Fruit fly (Drosophila melanogaster) whole organism, embryonic: ENCODE results near the gene mRpS10.

ENCODE experiments used
- Antp ChIP-seq: fragments of 200-800 bp; sonication (Bioruptor generic); optimal IDR thresholded peaks from 3 replicates; lab custom pipeline; 2016; ENCODE audit warnings: missing biosample characterization, missing genetic modification characterization
- Atf6 ChIP-seq: fragments of 200-800 bp; sonication (Bioruptor generic); IDR thresholded peaks from 2 replicates; pipeline ENCODE4 v1.3.6; 2022; ENCODE audit warnings: missing biosample characterization, missing genetic modification characterization
- B-H1 ChIP-seq: fragments of 200-800 bp; sonication (Bioruptor generic); IDR thresholded peaks from 3 replicates; pipeline ENCODE4 v1.3.6; 2022; ENCODE audit warnings: missing biosample characterization, missing genetic modification characterization
- C15 ChIP-seq: fragments of 200-800 bp; sonication (Bioruptor generic); IDR thresholded peaks from 3 replicates; pipeline ENCODE4 v1.3.6; 2022; ENCODE audit warnings: missing biosample characterization, missing genetic modification characterization
- CG11456 ChIP-seq: fragments of 200-800 bp; sonication (Bioruptor generic); IDR thresholded peaks from 3 replicates; pipeline ENCODE4 v1.3.6; 2022; ENCODE audit warnings: missing biosample characterization, missing genetic modification characterization
- CG12104 ChIP-seq: fragments of 200-800 bp; sonication (Bioruptor generic); optimal IDR thresholded peaks from 3 replicates; lab custom pipeline; 2016; ENCODE audit warnings: missing biosample characterization, missing genetic modification characterization
- CG12236 ChIP-seq: fragments of 200-800 bp; sonication (Bioruptor generic); optimal IDR thresholded peaks from 2 replicates; lab custom pipeline; 2016; ENCODE audit warnings: missing biosample characterization, missing genetic modification characterization
- CG12659 ChIP-seq: fragments of 200-800 bp; sonication (Bioruptor generic); optimal IDR thresholded peaks from 3 replicates; lab custom pipeline; 2017; ENCODE audit warnings: mild to moderate bottlenecking, missing biosample characterization, missing genetic modification reagents, missing genetic modification characterization
- CG13775 ChIP-seq: fragments of 200-800 bp; sonication (Bioruptor generic); optimal IDR thresholded peaks from 3 replicates; lab custom pipeline; 2017; ENCODE audit warnings: missing biosample characterization, mild to moderate bottlenecking, missing genetic modification characterization
- CG1647 ChIP-seq: fragments of 200-800 bp; sonication (Bioruptor generic); optimal IDR thresholded peaks from 3 replicates; lab custom pipeline; 2016; ENCODE audit warnings: missing biosample characterization, missing genetic modification characterization
- CG16813 ChIP-seq: fragments of 200-800 bp; sonication (Bioruptor generic); IDR thresholded peaks from 3 replicates; pipeline ENCODE4 v1.3.6; 2022; ENCODE audit warnings: missing biosample characterization, missing genetic modification characterization; ENCODE audit not compliant: partially characterized antibody
- CG1792 ChIP-seq: fragments of 200-800 bp; sonication (Bioruptor generic); optimal IDR thresholded peaks from 2 replicates; lab custom pipeline; 2016; ENCODE audit warnings: missing biosample characterization, missing genetic modification characterization
- CG2875 ChIP-seq: fragments of 200-800 bp; sonication (Bioruptor generic); optimal IDR thresholded peaks from 2 replicates; lab custom pipeline; 2017; ENCODE audit warnings: missing biosample characterization, mild to moderate bottlenecking, missing genetic modification characterization, missing genetic modification reagents
- CG31441 ChIP-seq: fragments of 200-800 bp; sonication (Bioruptor generic); IDR thresholded peaks from 2 replicates; pipeline ENCODE4 v1.3.6; 2022; ENCODE audit warnings: missing biosample characterization, missing genetic modification characterization
- CG3407 ChIP-seq: fragments of 200-800 bp; sonication (Bioruptor generic); optimal IDR thresholded peaks from 2 replicates; lab custom pipeline; 2018; ENCODE audit warnings: missing biosample characterization, mild to moderate bottlenecking, missing genetic modification characterization
- CG34224 ChIP-seq: fragments of 200-800 bp; sonication (Bioruptor generic); IDR thresholded peaks from 3 replicates; pipeline ENCODE4 v1.3.6; 2022; ENCODE audit warnings: missing biosample characterization, missing genetic modification characterization; ENCODE audit not compliant: partially characterized antibody
- CG4617 ChIP-seq: fragments of 200-800 bp; sonication (Bioruptor generic); optimal IDR thresholded peaks from 3 replicates; lab custom pipeline; 2016; ENCODE audit warnings: missing biosample characterization, missing genetic modification characterization, borderline replicate concordance
- CG6765 ChIP-seq: fragments of 200-800 bp; sonication (Bioruptor generic); optimal IDR thresholded peaks from 3 replicates; lab custom pipeline; 2017; ENCODE audit warnings: missing biosample characterization, mild to moderate bottlenecking, missing genetic modification characterization
- CG9609 ChIP-seq: fragments of 200-800 bp; sonication (Bioruptor generic); optimal IDR thresholded peaks from 3 replicates; lab custom pipeline; 2016; ENCODE audit warnings: missing biosample characterization, missing genetic modification characterization
- D19B ChIP-seq: fragments of 200-800 bp; sonication (Bioruptor generic); optimal IDR thresholded peaks from 2 replicates; lab custom pipeline; 2017; ENCODE audit warnings: missing biosample characterization, mild to moderate bottlenecking, missing genetic modification characterization
- Dad ChIP-seq: fragments of 200-800 bp; sonication (Bioruptor generic); optimal IDR thresholded peaks from 3 replicates; lab custom pipeline; 2016; ENCODE audit warnings: missing biosample characterization, missing genetic modification characterization
- Dfd ChIP-seq, 2 experiments: fragments of >200 bp; optimal IDR thresholded peaks; 2 replicates each; lab custom pipeline; 2017; ENCODE audit warnings: missing biosample characterization in 2 of 2, missing genetic modification characterization in 2 of 2
- Doc2 ChIP-seq: fragments of 200-800 bp; sonication (Bioruptor generic); IDR thresholded peaks from 2 replicates; pipeline ENCODE4 v1.3.6; 2022; ENCODE audit warnings: missing biosample characterization, missing genetic modification characterization
- Dp ChIP-seq: fragments of 200-800 bp; sonication (Bioruptor generic); optimal IDR thresholded peaks from 2 replicates; lab custom pipeline; 2018; ENCODE audit warnings: missing biosample characterization, mild to moderate bottlenecking, missing genetic modification characterization, moderate library complexity
- HLHmδ ChIP-seq: fragments of 200-800 bp; sonication (Bioruptor generic); optimal IDR thresholded peaks from 2 replicates; lab custom pipeline; 2018; ENCODE audit warnings: missing biosample characterization, mild to moderate bottlenecking, missing genetic modification characterization, moderate library complexity
- Hey ChIP-seq: fragments of 200-800 bp; sonication (Bioruptor generic); optimal IDR thresholded peaks from 3 replicates; lab custom pipeline; 2018; ENCODE audit warnings: missing biosample characterization, mild to moderate bottlenecking, missing genetic modification characterization
- Hmr ChIP-seq: fragments of 200-800 bp; sonication (Bioruptor generic); optimal IDR thresholded peaks from 3 replicates; lab custom pipeline; 2017; ENCODE audit warnings: mild to moderate bottlenecking, missing biosample characterization, missing genetic modification reagents, missing genetic modification characterization
- MBD-R2 ChIP-seq: fragments of 200-800 bp; sonication (Bioruptor generic); IDR thresholded peaks from 2 replicates; pipeline ENCODE4 v1.3.6; 2022; ENCODE audit warnings: missing biosample characterization, missing genetic modification characterization
- MESR4 ChIP-seq: fragments of 200-800 bp; sonication (Bioruptor generic); optimal IDR thresholded peaks from 2 replicates; lab custom pipeline; 2018; ENCODE audit warnings: missing biosample characterization, mild to moderate bottlenecking, missing genetic modification characterization, moderate library complexity
- MTF-1 ChIP-seq: fragments of 200-800 bp; sonication (Bioruptor generic); optimal IDR thresholded peaks from 2 replicates; lab custom pipeline; 2018; ENCODE audit warnings: missing biosample characterization, mild to moderate bottlenecking, missing genetic modification characterization, borderline replicate concordance
- Max ChIP-seq: fragments of 200-800 bp; sonication (Bioruptor generic); optimal IDR thresholded peaks from 2 replicates; lab custom pipeline; 2016; ENCODE audit warnings: missing biosample characterization, mild to moderate bottlenecking, missing genetic modification characterization
- Myb ChIP-seq: fragments of 200-800 bp; sonication (Bioruptor generic); optimal IDR thresholded peaks from 2 replicates; lab custom pipeline; 2016; ENCODE audit warnings: missing biosample characterization, missing genetic modification characterization
- NC2α ChIP-seq: fragments of 200-800 bp; sonication (Bioruptor generic); optimal IDR thresholded peaks from 2 replicates; lab custom pipeline; 2016; ENCODE audit warnings: missing biosample characterization, missing genetic modification characterization
- Oaz ChIP-seq: fragments of 200-800 bp; sonication (Bioruptor generic); IDR thresholded peaks from 2 replicates; pipeline ENCODE4 v1.3.6; 2022; ENCODE audit warnings: missing biosample characterization, missing genetic modification characterization
- Side ChIP-seq: fragments of 200-800 bp; sonication (Bioruptor generic); optimal IDR thresholded peaks from 2 replicates; lab custom pipeline; 2016; ENCODE audit warnings: missing biosample characterization, missing genetic modification characterization
- Spps ChIP-seq: fragments of 200-800 bp; sonication (Bioruptor generic); optimal IDR thresholded peaks from 2 replicates; lab custom pipeline; 2018; ENCODE audit warnings: missing biosample characterization, mild to moderate bottlenecking, missing genetic modification characterization
- ac ChIP-seq: fragments of 200-800 bp; sonication (Bioruptor generic); optimal IDR thresholded peaks from 3 replicates; lab custom pipeline; 2017; ENCODE audit warnings: missing biosample characterization, mild to moderate bottlenecking, missing genetic modification characterization
- az2 ChIP-seq: fragments of 200-800 bp; sonication (Bioruptor generic); optimal IDR thresholded peaks from 3 replicates; lab custom pipeline; 2016; ENCODE audit warnings: missing biosample characterization, missing genetic modification characterization
- dan ChIP-seq: fragments of 200-800 bp; sonication (Bioruptor generic); IDR thresholded peaks from 2 replicates; pipeline ENCODE4 v1.3.6; 2022; ENCODE audit warnings: missing biosample characterization, missing genetic modification characterization
- dm ChIP-seq: fragments of 200-800 bp; sonication (Bioruptor generic); optimal IDR thresholded peaks from 3 replicates; lab custom pipeline; 2016; ENCODE audit warnings: missing biosample characterization, missing genetic modification characterization
- eyg ChIP-seq: fragments of 200-800 bp; sonication (Bioruptor generic); optimal IDR thresholded peaks from 3 replicates; lab custom pipeline; 2016; ENCODE audit warnings: missing biosample characterization, missing genetic modification characterization
- fu2 ChIP-seq: fragments of 200-800 bp; sonication (Bioruptor generic); optimal IDR thresholded peaks from 2 replicates; lab custom pipeline; 2016; ENCODE audit warnings: missing biosample characterization, missing genetic modification characterization
- grn ChIP-seq: fragments of 200-800 bp; sonication (Bioruptor generic); optimal IDR thresholded peaks from 3 replicates; lab custom pipeline; 2017; ENCODE audit warnings: missing biosample characterization, missing genetic modification characterization
- hbn ChIP-seq: fragments of 200-800 bp; sonication (Bioruptor generic); IDR thresholded peaks from 2 replicates; pipeline ENCODE4 v1.3.6; 2022; ENCODE audit warnings: missing biosample characterization, missing genetic modification characterization; ENCODE audit not compliant: partially characterized antibody
- kah ChIP-seq: fragments of 200-800 bp; sonication (Bioruptor generic); optimal IDR thresholded peaks from 2 replicates; lab custom pipeline; 2018; ENCODE audit warnings: missing biosample characterization, mild to moderate bottlenecking, missing genetic modification characterization
- lmd ChIP-seq: fragments of 200-800 bp; sonication (Bioruptor generic); IDR thresholded peaks from 2 replicates; pipeline ENCODE4 v1.3.6; 2022; ENCODE audit warnings: missing biosample characterization, missing genetic modification characterization
- onecut ChIP-seq: fragments of 200-800 bp; sonication (Bioruptor generic); IDR thresholded peaks from 2 replicates; pipeline ENCODE4 v1.3.6; 2022; ENCODE audit warnings: missing biosample characterization, missing genetic modification characterization
- sens ChIP-seq: fragments of 200-800 bp; sonication (Bioruptor generic); peaks from one replicate; lab custom pipeline; 2016; ENCODE audit warnings: missing biosample characterization, missing genetic modification characterization
- seq ChIP-seq: fragments of 200-800 bp; sonication (Bioruptor generic); IDR thresholded peaks from 2 replicates; pipeline ENCODE4 v1.3.6; 2022; ENCODE audit warnings: missing biosample characterization, missing genetic modification characterization
- sna ChIP-seq: fragments of 200-800 bp; sonication (Bioruptor generic); IDR thresholded peaks from 2 replicates; pipeline ENCODE4 v1.3.6; 2022; ENCODE audit warnings: missing biosample characterization, missing genetic modification characterization; ENCODE audit not compliant: partially characterized antibody
- unc-4 ChIP-seq: fragments of 200-800 bp; sonication (Bioruptor generic); IDR thresholded peaks from 2 replicates; pipeline ENCODE4 v1.3.6; 2022; ENCODE audit warnings: missing biosample characterization, missing genetic modification characterization; ENCODE audit not compliant: partially characterized antibody

mRpS10 gene

DNA sequence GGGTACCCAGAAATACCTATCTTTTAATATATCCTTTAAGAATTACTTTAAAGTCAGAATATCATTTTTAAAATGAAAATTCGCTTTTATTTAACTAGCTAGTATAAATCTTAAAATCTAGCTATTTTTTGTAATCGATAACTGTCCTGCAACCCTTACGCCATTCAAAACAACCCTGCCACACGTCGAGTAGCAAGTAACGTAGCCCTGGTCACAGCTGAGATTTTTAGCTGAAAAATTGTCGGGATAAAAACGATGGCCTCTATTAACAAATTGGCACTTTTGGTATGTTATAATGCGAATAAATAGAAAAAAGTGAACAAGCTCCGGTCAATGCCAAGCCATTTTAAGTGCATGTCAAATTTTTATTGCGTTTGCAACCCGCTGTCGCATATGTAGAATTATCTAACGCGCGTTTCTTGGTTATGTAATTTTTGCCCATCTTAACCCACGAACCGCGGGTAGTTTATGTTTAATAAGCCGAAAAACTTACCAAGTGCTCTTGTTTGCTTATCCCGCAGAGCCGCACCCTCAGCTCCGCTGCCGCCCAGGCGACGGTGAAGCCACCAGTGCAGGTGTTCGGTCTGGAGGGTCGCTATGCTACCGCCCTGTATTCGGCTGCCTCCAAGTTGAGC lies 36.1 kb downstream of the mRpS10 start, which contains the start of gene ATPsynO (continued):
- TF ChIP-seq MTF-1 (no peak), grn (no peak), MESR4 (GFP tag; lab: Kevin White, UChicago) (peak; percentile 93), eyg (GFP tag; lab: Kevin White, UChicago) (peak; percentile 11), ac (GFP tag; lab: Kevin White, UChicago) (no peak), Doc2 (GFP tag; lab: Robert Waterston, UW) (no peak), C15 (GFP tag; lab: Robert Waterston, UW) (no peak), Hey (tag; lab: Kevin White, UChicago) (no peak), sna (no peak), unc-4 (GFP tag; lab: Robert Waterston, UW) (peak; percentile 20; the same call in 1 of the 2 replicates), Atf6 (GFP tag; lab: Robert Waterston, UW) (no peak), Max (GFP tag; lab: Kevin White, UChicago) (peak; percentile 8), az2 (GFP tag; lab: Kevin White, UChicago) (no peak), CG12236 (GFP tag; lab: Kevin White, UChicago) (no peak), fu2 (no peak), Oaz (GFP tag; lab: Robert Waterston, UW) (no peak), NC2α (GFP tag; lab: Kevin White, UChicago) (no peak), D19B (GFP tag; lab: Kevin White, UChicago) (no peak), Dp (peak; percentile 52), CG4617 (GFP tag; lab: Kevin White, UChicago) (peak; percentile 69), Hmr (GFP tag; lab: Kevin White, UChicago) (no peak), CG12659 (GFP tag; lab: Kevin White, UChicago) (peak; percentile 62), Side (GFP tag; lab: Kevin White, UChicago) (no peak), Spps (no peak), CG12104 (GFP tag; lab: Kevin White, UChicago) (no peak), CG34224 (GFP tag; lab: Robert Waterston, UW) (no peak), kah (GFP tag; lab: Kevin White, UChicago) (no peak), Myb (peak; percentile 51), dm (peak; percentile 57), MBD-R2 (peak; percentile 89), sens (GFP tag; lab: Kevin White, UChicago) (peak; percentile 98), dan (GFP tag; lab: Robert Waterston, UW) (no peak), CG1647 (GFP tag; lab: Kevin White, UChicago) (no peak), lmd (no peak), CG16813 (0 out of 3 replicates have a peak, but pooled peaks have one; percentile 42), Dad (GFP tag; lab: Kevin White, UChicago) (no peak), Antp (GFP tag; lab: Kevin White, UChicago) (no peak), CG13775 (GFP tag; lab: Kevin White, UChicago) (no peak), CG2875 (GFP tag; lab: Kevin White, UChicago) (no peak), hbn (GFP tag; lab: Robert Waterston, UW) (no peak), CG6765 (GFP tag; lab: Kevin White, UChicago) (no peak), CG3407 (GFP tag; lab: Kevin White, UChicago) (no peak), CG9609 (GFP tag; lab: Kevin White, UChicago) (no peak), Dfd (GFP tag; optimal IDR thresholded peaks at IDR 0.05; lab: Kevin White, UChicago) (no peak), onecut (GFP tag; lab: Robert Waterston, UW) (peak; percentile 39; the same call in 1 of the 2 replicates), CG31441 (GFP tag; lab: Robert Waterston, UW) (no peak; the same call in 1 of the 2 replicates), CG11456 (no peak), CG1792 (GFP tag; lab: Kevin White, UChicago) (no peak), HLHmδ (GFP tag; lab: Kevin White, UChicago) (no peak), B-H1 (GFP tag; lab: Robert Waterston, UW) (no peak), seq (GFP tag; lab: Robert Waterston, UW) (no peak)
